Worm (Caenorhabditis elegans): ENCODE measurements around the gene cnnm-2.
A peak's percentile ranks its signal among the peaks of the same experiment; 100 is the strongest.

Gene cnnm-2

DNA sequence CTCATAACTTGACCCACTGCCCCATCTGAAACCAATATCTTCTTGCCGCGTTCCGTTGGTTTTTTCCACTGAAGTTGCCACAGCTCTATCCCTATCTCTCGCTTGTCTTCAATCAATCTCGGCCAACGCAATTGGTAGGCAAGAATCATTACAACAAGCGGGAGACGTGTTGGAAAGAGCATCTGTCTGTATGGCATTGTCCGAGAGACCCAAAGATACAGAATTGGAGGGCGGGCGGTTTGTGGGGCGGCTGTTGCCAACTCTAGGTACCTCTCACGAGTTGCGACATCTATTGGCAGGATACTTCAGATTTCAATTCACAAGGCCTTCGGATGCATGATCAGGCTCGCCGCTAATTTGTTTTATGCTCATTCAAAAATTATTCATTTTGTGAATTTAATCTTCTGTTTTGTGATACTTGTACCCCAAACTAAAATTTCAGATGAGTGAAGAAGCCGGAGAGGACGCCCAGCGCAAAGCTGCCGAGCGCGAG, 22.8 kb upstream of the cnnm-2 start, which contains the start of gene unc-27:
TSS of gene unc-27 (plus strand) at position 443 of the 493 bp plus-strand sequence.
- TF ChIP-seq F33H1.4 (GFP tag; IDR thresholded peaks at IDR 0.05) (no peak), ceh-58 (GFP tag; IDR thresholded peaks at IDR 0.05) (no peak), attf-6 (GFP tag; IDR thresholded peaks at IDR 0.05) (no peak), dpl-1 (GFP tag; optimal IDR thresholded peaks at IDR 0.05) (no peak), Y67H2A.10 (GFP tag; conservative IDR thresholded peaks at IDR 0.05) (no peak), Y95B8A.8 (GFP tag; IDR thresholded peaks at IDR 0.05) (no peak), efl-1 (GFP tag; optimal IDR thresholded peaks at IDR 0.05) (no peak), C17E4.6 (GFP tag; IDR thresholded peaks at IDR 0.05) (no peak), ztf-25 (GFP tag; IDR thresholded peaks at IDR 0.05) (no peak), F37B4.10 (GFP tag; IDR thresholded peaks at IDR 0.05) (no peak), hrde-1 (tag; optimal IDR thresholded peaks at IDR 0.05; ENCODE audit: borderline replicate concordance) (no peak), let-526 (GFP tag; IDR thresholded peaks at IDR 0.05) (no peak), atf-7 (tag; optimal IDR thresholded peaks at IDR 0.05) (no peak), F39B2.1 (GFP tag; IDR thresholded peaks at IDR 0.05) (no peak), repo-1 (tag; optimal IDR thresholded peaks at IDR 0.05) (no peak), B0261.1 (tag; optimal IDR thresholded peaks at IDR 0.05) (no peak)

- no peak for TF ChIP-seq F33H1.4 (GFP tag; IDR thresholded peaks at IDR 0.05)
These were observed 21.8 kb upstream of the cnnm-2 start for ce11 chrX:8790093-8790492.

DNA sequence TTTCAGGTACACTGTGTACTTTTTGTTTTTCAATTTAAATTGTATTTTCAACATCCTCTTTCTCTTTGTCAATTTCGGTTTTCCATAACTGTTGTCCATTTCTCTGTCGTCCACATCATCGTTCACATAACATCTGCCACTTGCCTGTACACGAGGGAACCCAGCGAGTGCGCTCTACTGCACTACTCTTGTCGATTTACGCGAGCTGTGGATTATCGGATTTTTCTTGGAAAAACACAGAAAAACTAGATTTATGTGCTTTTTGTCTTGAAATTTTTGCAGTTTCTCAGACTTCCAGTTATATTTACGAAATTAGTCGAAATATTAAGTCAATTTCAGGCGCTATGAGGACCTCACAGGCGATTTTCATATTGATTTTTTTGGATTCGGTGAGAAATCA, 20.1 kb upstream of the cnnm-2 start, which contains the start of gene chup-1:
TSS of gene chup-1 (plus strand) at position 340 of the 400 bp plus-strand sequence.
- peak; percentile 7 for TF ChIP-seq repo-1 (tag; optimal IDR thresholded peaks at IDR 0.05)
- no peak for TF ChIP-seq nhr-27 (tag; optimal IDR thresholded peaks at IDR 0.05)
- no peak for TF ChIP-seq B0035.1 (tag; optimal IDR thresholded peaks at IDR 0.05)
- no peak for TF ChIP-seq sptf-2 (GFP tag; optimal IDR thresholded peaks at IDR 0.05)
- TF ChIP-seq sea-2 (GFP tag; IDR thresholded peaks at IDR 0.05), result no peak
- TF ChIP-seq cebp-1 (GFP tag; IDR thresholded peaks at IDR 0.05), result no peak
- TF ChIP-seq cebp-1 (tag; optimal IDR thresholded peaks at IDR 0.05), result peak; percentile 44
- TF ChIP-seq madf-6 (GFP tag; IDR thresholded peaks at IDR 0.05), result no peak
- no peak for TF ChIP-seq F57A8.1 (GFP tag; optimal IDR thresholded peaks at IDR 0.05)
- no peak for TF ChIP-seq ceh-40 (GFP tag; IDR thresholded peaks at IDR 0.05)
- TF ChIP-seq ZK185.1 (tag; optimal IDR thresholded peaks at IDR 0.05; ENCODE audit: poor library complexity, severe bottlenecking), result no peak
- no peak for TF ChIP-seq cebp-2 (GFP tag; IDR thresholded peaks at IDR 0.05)
- TF ChIP-seq efl-1 (GFP tag; optimal IDR thresholded peaks at IDR 0.05), result no peak
- TF ChIP-seq let-526 (GFP tag; IDR thresholded peaks at IDR 0.05), result no peak
- TF ChIP-seq zfh-2 (GFP tag; conservative IDR thresholded peaks at IDR 0.05), result no peak
- peak; percentile 68 for TF ChIP-seq mcd-1 (GFP tag; IDR thresholded peaks at IDR 0.05)
- no peak for TF ChIP-seq bed-1 (GFP tag; IDR thresholded peaks at IDR 0.05)
- peak; percentile 45 for TF ChIP-seq attf-5 (GFP tag; optimal IDR thresholded peaks at IDR 0.05)
- no peak for TF ChIP-seq rpc-1 (optimal IDR thresholded peaks at IDR 0.05)
- no peak for TF ChIP-seq rpc-1 (tag; optimal IDR thresholded peaks at IDR 0.05)
- no peak for TF ChIP-seq Y56A3A.18 (GFP tag; IDR thresholded peaks at IDR 0.05)
- TF ChIP-seq chd-7 (tag; optimal IDR thresholded peaks at IDR 0.05), result no peak
- TF ChIP-seq let-607 (tag; optimal IDR thresholded peaks at IDR 0.05), result no peak
- TF ChIP-seq snpc-4 (GFP tag; optimal IDR thresholded peaks at IDR 0.05), result no peak
- TF ChIP-seq snpc-4 (tag; optimal IDR thresholded peaks at IDR 0.05), result no peak
- no peak for TF ChIP-seq ets-4 (GFP tag; optimal IDR thresholded peaks at IDR 0.05)
- no peak for TF ChIP-seq K12H6.12 (tag; optimal IDR thresholded peaks at IDR 0.05)
- no peak for TF ChIP-seq Y79H2A.3 (GFP tag; conservative IDR thresholded peaks at IDR 0.05)
- TF ChIP-seq fkh-3 (tag; optimal IDR thresholded peaks at IDR 0.05), result no peak
- TF ChIP-seq F23B12.7 (tag; optimal IDR thresholded peaks at IDR 0.05; ENCODE audit: insufficient read depth), result no peak
- TF ChIP-seq attf-6 (GFP tag; IDR thresholded peaks at IDR 0.05), result no peak
- no peak for TF ChIP-seq ceh-91 (GFP tag; IDR thresholded peaks at IDR 0.05)
- TF ChIP-seq snpc-3.4 (tag; optimal IDR thresholded peaks at IDR 0.05), result no peak
- TF ChIP-seq F39B2.1 (GFP tag; IDR thresholded peaks at IDR 0.05), result no peak
- no peak for TF ChIP-seq mel-28 (tag; optimal IDR thresholded peaks at IDR 0.05; ENCODE audit: borderline replicate concordance)
